Worm (Caenorhabditis elegans) whole organism, L1 larva: ENCODE data around the gene fbxa-25.

Experiments used
- nhr-11 ChIP-seq: fragments of 150-350 bp; optimal IDR thresholded peaks from 2 replicates; lab custom pipeline; 2014; ENCODE audit warnings: missing biosample characterization, missing genetic modification characterization
- snpc-4 ChIP-seq: fragments of 150-350 bp; optimal IDR thresholded peaks from 2 replicates; lab custom pipeline; 2014; ENCODE audit warnings: missing biosample characterization, missing genetic modification characterization
- xbp-1 ChIP-seq: sonication (generic microtip); optimal IDR thresholded peaks from 2 replicates; lab custom pipeline; 2016; ENCODE audit warnings: missing genetic modification characterization, missing compliant biosample characterization

DNA sequence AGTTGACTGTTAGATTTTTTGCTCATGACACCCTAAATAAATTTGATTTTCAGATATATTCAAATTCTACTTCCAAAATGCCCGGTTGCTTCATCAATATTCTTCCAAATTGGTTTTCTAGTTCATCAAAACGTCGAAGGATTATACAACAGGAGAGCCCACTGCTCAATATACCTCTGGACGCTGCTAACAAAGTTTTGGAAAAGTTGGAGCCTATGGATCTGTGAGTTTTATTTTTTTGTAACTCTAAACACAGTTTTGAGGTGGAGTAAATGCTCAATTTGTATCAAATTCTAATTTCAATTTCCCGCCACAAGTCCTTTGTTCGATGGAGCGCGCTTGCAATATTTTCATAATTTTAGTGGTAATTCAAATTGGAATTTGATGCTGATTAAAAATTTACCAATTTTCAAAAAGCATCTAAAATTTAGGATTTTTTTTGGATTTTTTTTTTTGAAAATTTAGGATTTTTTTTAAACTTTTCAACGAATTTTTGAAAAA, 6.3 kb downstream of the fbxa-25 start, which contains the start of gene fbxa-27:
- no peak for TF ChIP-seq nhr-11
- TF ChIP-seq xbp-1 (tag; lab: Kevin White, UChicago): no peak
- no peak for TF ChIP-seq snpc-4 (tag; lab: Kevin White, UChicago)
